ENCODE assay signal across 1 fruit fly cellular context in genomic region chr3L:636434-636833, dm6.
TF ChIP-seq lines count a peak whose summit lies in the region.

No protein-coding gene starts in this region.

TF ChIP-seq in whole organism, embryonic, 481 proteins besides CTCF, POLR2A, EP300 and RAD21 (continued from another document):
- TF ChIP-seq dm (GFP tag; optimal IDR thresholded peaks at IDR 0.05; lab: Kevin White, UChicago): peak; percentile 24
- TF ChIP-seq Ravus (GFP tag; IDR thresholded peaks at IDR 0.05; lab: Robert Waterston, UW): peak; percentile 26
- no peak for TF ChIP-seq CG7745 (tag; optimal IDR thresholded peaks at IDR 0.05; lab: Kevin White, UChicago)
- TF ChIP-seq tgo (GFP tag; IDR thresholded peaks at IDR 0.05; lab: Robert Waterston, UW): peak; percentile 64
- TF ChIP-seq CG8359 (GFP tag; optimal IDR thresholded peaks at IDR 0.05; lab: Kevin White, UChicago; ENCODE audit: borderline replicate concordance): peak; percentile 32
- no peak for TF ChIP-seq bowl (GFP tag; IDR thresholded peaks at IDR 0.05; lab: Robert Waterston, UW)
- peak; percentile 59 for TF ChIP-seq CG2678 (tag; optimal IDR thresholded peaks at IDR 0.05; lab: Kevin White, UChicago)
- no peak for TF ChIP-seq mam (GFP tag; optimal IDR thresholded peaks at IDR 0.05; lab: Kevin White, UChicago)
- TF ChIP-seq CG12744 (GFP tag; optimal IDR thresholded peaks at IDR 0.05; lab: Kevin White, UChicago): no peak
- peak; percentile 52 for TF ChIP-seq CG11723 (GFP tag; optimal IDR thresholded peaks at IDR 0.05; lab: Kevin White, UChicago)
- peak; percentile 78 for TF ChIP-seq Xbp1 (GFP tag; optimal IDR thresholded peaks at IDR 0.05; lab: Kevin White, UChicago)
- no peak for TF ChIP-seq tup (GFP tag; optimal IDR thresholded peaks at IDR 0.05; lab: Kevin White, UChicago)
- no peak for TF ChIP-seq Sry-δ (GFP tag; optimal IDR thresholded peaks at IDR 0.05; lab: Kevin White, UChicago)
- TF ChIP-seq eve (GFP tag; optimal IDR thresholded peaks at IDR 0.05; lab: Kevin White, UChicago): peak in 1 of 2 experiments; percentile 64
- TF ChIP-seq gcm2 (GFP tag; optimal IDR thresholded peaks at IDR 0.05; lab: Kevin White, UChicago): peak; percentile 17
- TF ChIP-seq al (GFP tag; IDR thresholded peaks at IDR 0.05; lab: Robert Waterston, UW): no peak
- peak; percentile 53 for TF ChIP-seq CG1602 (GFP tag; optimal IDR thresholded peaks at IDR 0.05; lab: Kevin White, UChicago)
- TF ChIP-seq pum (GFP tag; optimal IDR thresholded peaks at IDR 0.05; lab: Kevin White, UChicago): peak; percentile 54
- TF ChIP-seq dmrt11E (tag; optimal IDR thresholded peaks at IDR 0.05; lab: Kevin White, UChicago): peak; percentile 71
- peak; percentile 57; the same call in 1 of the 3 replicates for TF ChIP-seq H15 (GFP tag; IDR thresholded peaks at IDR 0.05; lab: Robert Waterston, UW)
- peak; percentile 77 for TF ChIP-seq gsb-n (tag; optimal IDR thresholded peaks at IDR 0.05; lab: Kevin White, UChicago)
- peak; percentile 50 for TF ChIP-seq croc (GFP tag; conservative IDR thresholded peaks at IDR 0.05; lab: Robert Waterston, UW)
- no peak for TF ChIP-seq Eip74EF (GFP tag; optimal IDR thresholded peaks at IDR 0.05; lab: Kevin White, UChicago)
- TF ChIP-seq CG3407 (GFP tag; optimal IDR thresholded peaks at IDR 0.05; lab: Kevin White, UChicago): peak; percentile 60
- peak; percentile 75 for TF ChIP-seq CG4424 (GFP tag; optimal IDR thresholded peaks at IDR 0.05; lab: Kevin White, UChicago)
- peak; percentile 20 for TF ChIP-seq pnt (GFP tag; optimal IDR thresholded peaks at IDR 0.05; lab: Kevin White, UChicago)
- no peak for TF ChIP-seq insv (GFP tag; optimal IDR thresholded peaks at IDR 0.05; lab: Kevin White, UChicago)
- TF ChIP-seq CG7987 (GFP tag; optimal IDR thresholded peaks at IDR 0.05; lab: Kevin White, UChicago): no peak
- peak; percentile 55; the same call in 2 of the 3 replicates for TF ChIP-seq CG17361 (GFP tag; IDR thresholded peaks at IDR 0.05; lab: Robert Waterston, UW)
- peak; percentile 55 for TF ChIP-seq CG16815 (GFP tag; optimal IDR thresholded peaks at IDR 0.05; lab: Kevin White, UChicago)
- peak; percentile 57 for TF ChIP-seq ewg (GFP tag; optimal IDR thresholded peaks at IDR 0.05; lab: Kevin White, UChicago)
- TF ChIP-seq CG1024 (GFP tag; IDR thresholded peaks at IDR 0.05; lab: Robert Waterston, UW): peak; percentile 46; the same call in 1 of the 2 replicates
- TF ChIP-seq CG2875 (GFP tag; optimal IDR thresholded peaks at IDR 0.05; lab: Kevin White, UChicago): peak; percentile 71
- TF ChIP-seq Taf1 (GFP tag; IDR thresholded peaks at IDR 0.05; lab: Robert Waterston, UW): 0 out of 2 replicates have a peak, but pooled peaks have one; percentile 9
- no peak for TF ChIP-seq BEAF-32 (GFP tag; optimal IDR thresholded peaks at IDR 0.05; lab: Kevin White, UChicago)
- TF ChIP-seq dati (GFP tag; IDR thresholded peaks at IDR 0.05; lab: Robert Waterston, UW): no peak
- no peak for TF ChIP-seq pan (optimal IDR thresholded peaks at IDR 0.05; lab: Kevin White, UChicago)
- peak in 1 of 2 experiments; percentile 67 for TF ChIP-seq pan (GFP tag; optimal IDR thresholded peaks at IDR 0.05 in 1 of 2, IDR thresholded peaks at IDR 0.05 in 1 of 2)
- no peak for TF ChIP-seq CG7963 (GFP tag; IDR thresholded peaks at IDR 0.05; lab: Robert Waterston, UW; ENCODE audit: partially characterized antibody)
- TF ChIP-seq btn (GFP tag; optimal IDR thresholded peaks at IDR 0.05; lab: Kevin White, UChicago): peak; percentile 27
- no peak for TF ChIP-seq Lim3 (GFP tag; IDR thresholded peaks at IDR 0.05; lab: Robert Waterston, UW)
- no peak for TF ChIP-seq CG6791 (GFP tag; IDR thresholded peaks at IDR 0.05; lab: Robert Waterston, UW; ENCODE audit: partially characterized antibody)
- peak; percentile 67; the same call in 2 of the 3 replicates for TF ChIP-seq ken (GFP tag; IDR thresholded peaks at IDR 0.05; lab: Robert Waterston, UW)
- peak; percentile 31 for TF ChIP-seq CG1233 (GFP tag; optimal IDR thresholded peaks at IDR 0.05; lab: Kevin White, UChicago)
- TF ChIP-seq ab (GFP tag; optimal IDR thresholded peaks at IDR 0.05; lab: Kevin White, UChicago): peak; percentile 12
- peak; percentile 74 for TF ChIP-seq fd96Cb (tag; optimal IDR thresholded peaks at IDR 0.05; lab: Kevin White, UChicago)
- TF ChIP-seq sens (GFP tag; lab: Kevin White, UChicago): peak; percentile 92
- no peak for TF ChIP-seq Dip2 (GFP tag; IDR thresholded peaks at IDR 0.05; lab: Robert Waterston, UW)
- no peak for TF ChIP-seq eyg (GFP tag; optimal IDR thresholded peaks at IDR 0.05; lab: Kevin White, UChicago)
- TF ChIP-seq shn (GFP tag; optimal IDR thresholded peaks at IDR 0.05; lab: Kevin White, UChicago): peak; percentile 32
- TF ChIP-seq dmrt99B (tag; optimal IDR thresholded peaks at IDR 0.05; lab: Kevin White, UChicago): peak; percentile 73
- peak; percentile 57 for TF ChIP-seq Hr3 (GFP tag; optimal IDR thresholded peaks at IDR 0.05; lab: Kevin White, UChicago)
- no peak for TF ChIP-seq Sin3A (optimal IDR thresholded peaks at IDR 0.05; lab: Kevin White, UChicago)
- TF ChIP-seq Sox100B (GFP tag; optimal IDR thresholded peaks at IDR 0.05; lab: Kevin White, UChicago): peak; percentile 44
- TF ChIP-seq CG7357 (GFP tag; IDR thresholded peaks at IDR 0.05; lab: Robert Waterston, UW): peak; percentile 51; the same call in 2 of the 3 replicates
- TF ChIP-seq seq (GFP tag; IDR thresholded peaks at IDR 0.05; lab: Robert Waterston, UW): peak; percentile 49; the same call in 1 of the 2 replicates
- no peak for TF ChIP-seq HLHmδ (GFP tag; optimal IDR thresholded peaks at IDR 0.05; lab: Kevin White, UChicago)
- peak; percentile 46 to 70 for TF ChIP-seq dpn (GFP tag; optimal IDR thresholded peaks at IDR 0.05; lab: Kevin White, UChicago)
- TF ChIP-seq CG1647 (GFP tag; optimal IDR thresholded peaks at IDR 0.05; lab: Kevin White, UChicago): no peak
- peak; percentile 16 for TF ChIP-seq CG18764 (GFP tag; optimal IDR thresholded peaks at IDR 0.05; lab: Kevin White, UChicago)
- peak; percentile 47 for TF ChIP-seq fd64A (GFP tag; optimal IDR thresholded peaks at IDR 0.05; lab: Kevin White, UChicago)
- no peak for TF ChIP-seq klu (GFP tag; IDR thresholded peaks at IDR 0.05; lab: Robert Waterston, UW)
- peak; percentile 79 for TF ChIP-seq Oli (tag; optimal IDR thresholded peaks at IDR 0.05; lab: Kevin White, UChicago)
- TF ChIP-seq Dip3 (GFP tag; optimal IDR thresholded peaks at IDR 0.05; lab: Kevin White, UChicago): no peak
- TF ChIP-seq Trl (optimal IDR thresholded peaks at IDR 0.05; lab: Kevin White, UChicago): no peak
- TF ChIP-seq Trl (GFP tag; optimal IDR thresholded peaks at IDR 0.05; lab: Kevin White, UChicago): peak; percentile 30
- no peak for TF ChIP-seq fru (optimal IDR thresholded peaks at IDR 0.05; lab: Kevin White, UChicago)
- no peak for TF ChIP-seq Fer2 (tag; optimal IDR thresholded peaks at IDR 0.05; lab: Kevin White, UChicago)
- peak; percentile 60; the same call in 1 of the 3 replicates for TF ChIP-seq Optix (GFP tag; IDR thresholded peaks at IDR 0.05; lab: Robert Waterston, UW)
- TF ChIP-seq CG4707 (GFP tag; optimal IDR thresholded peaks at IDR 0.05; lab: Kevin White, UChicago): peak; percentile 92
- TF ChIP-seq hb (GFP tag; IDR thresholded peaks at IDR 0.05; lab: Robert Waterston, UW; ENCODE audit: partially characterized antibody): no peak
- no peak for TF ChIP-seq br (optimal IDR thresholded peaks at IDR 0.05; lab: Kevin White, UChicago)
- no peak for TF ChIP-seq Hr78 (GFP tag; optimal IDR thresholded peaks at IDR 0.05; lab: Kevin White, UChicago)
- peak; percentile 1 for TF ChIP-seq caup (GFP tag; optimal IDR thresholded peaks at IDR 0.05; lab: Kevin White, UChicago; ENCODE audit: severe bottlenecking)
- TF ChIP-seq CG14050 (GFP tag; IDR thresholded peaks at IDR 0.05; lab: Robert Waterston, UW): peak; percentile 50; the same call in 2 of the 3 replicates
- TF ChIP-seq hbn (GFP tag; IDR thresholded peaks at IDR 0.05; lab: Robert Waterston, UW; ENCODE audit: partially characterized antibody): no peak
- no peak for TF ChIP-seq CG4360 (GFP tag; IDR thresholded peaks at IDR 0.05; lab: Robert Waterston, UW)
- TF ChIP-seq sr (GFP tag; IDR thresholded peaks at IDR 0.05; lab: Robert Waterston, UW): no peak
- peak; percentile 44; the same call in 1 of the 2 replicates for TF ChIP-seq CG8765 (GFP tag; IDR thresholded peaks at IDR 0.05; lab: Robert Waterston, UW)
- peak; percentile 33; the same call in 2 of the 3 replicates for TF ChIP-seq B-H1 (GFP tag; IDR thresholded peaks at IDR 0.05; lab: Robert Waterston, UW)
- peak; percentile 27 for TF ChIP-seq CG12659 (GFP tag; optimal IDR thresholded peaks at IDR 0.05; lab: Kevin White, UChicago)
- no peak for TF ChIP-seq Jarid2 (GFP tag; optimal IDR thresholded peaks at IDR 0.05; lab: Kevin White, UChicago)
- TF ChIP-seq Neu2 (GFP tag; optimal IDR thresholded peaks at IDR 0.05; lab: Kevin White, UChicago; ENCODE audit: borderline replicate concordance): no peak
